Worm (Caenorhabditis elegans) whole organism, L1 larva: ENCODE measurements around the gene C44B7.5.

Experiments used
- hlh-17 ChIP-seq: fragments of 200-800 bp; sonication (Bioruptor generic); optimal IDR thresholded peaks from 2 replicates; lab custom pipeline; 2018; ENCODE audit warnings: missing genetic modification characterization, mild to moderate bottlenecking, missing compliant biosample characterization, moderate library complexity, borderline replicate concordance
- lir-3 ChIP-seq: sonication (generic microtip); optimal IDR thresholded peaks from 2 replicates; lab custom pipeline; 2016; ENCODE audit warnings: mild to moderate bottlenecking, missing genetic modification characterization, moderate library complexity, missing compliant biosample characterization; ENCODE audit not compliant: poor library complexity
- nhr-76 ChIP-seq: sonication (generic microtip); optimal IDR thresholded peaks from 2 replicates; lab custom pipeline; 2017; ENCODE audit warnings: missing biosample characterization, missing genetic modification characterization

- no peak for TF ChIP-seq hlh-17
- no peak for TF ChIP-seq lir-3 (tag; lab: Kevin White, UChicago)
- TF ChIP-seq nhr-76 (tag; lab: Kevin White, UChicago), result no peak
Measured at ce11 chrII:6841102-6841501, 31.3 kb downstream of the C44B7.5 start.
